Worm (Caenorhabditis elegans) whole organism, late embryonic: ENCODE results near the gene T19D2.3.

Experiments
- K09A11.1 ChIP-seq: sonication (generic microtip); optimal IDR thresholded peaks from 2 replicates; lab custom pipeline; 2017; ENCODE audit warnings: antibody characterized with exemption, mild to moderate bottlenecking, missing genetic modification characterization, missing compliant biosample characterization; ENCODE audit not compliant: insufficient read depth
- nfya-1 ChIP-seq: sonication (generic microtip); optimal IDR thresholded peaks from 2 replicates; lab custom pipeline; 2017; ENCODE audit warnings: missing genetic modification characterization, mild to moderate bottlenecking, missing compliant biosample characterization, antibody characterized with exemption, moderate library complexity
- nhr-232 ChIP-seq: sonication (generic microtip); optimal IDR thresholded peaks from 2 replicates; lab custom pipeline; 2016; ENCODE audit warnings: missing genetic modification characterization, missing compliant biosample characterization
- sox-4 ChIP-seq: sonication (generic microtip); optimal IDR thresholded peaks from 2 replicates; lab custom pipeline; 2017; ENCODE audit warnings: mild to moderate bottlenecking, missing genetic modification characterization, inconsistent platforms, missing compliant biosample characterization

DNA sequence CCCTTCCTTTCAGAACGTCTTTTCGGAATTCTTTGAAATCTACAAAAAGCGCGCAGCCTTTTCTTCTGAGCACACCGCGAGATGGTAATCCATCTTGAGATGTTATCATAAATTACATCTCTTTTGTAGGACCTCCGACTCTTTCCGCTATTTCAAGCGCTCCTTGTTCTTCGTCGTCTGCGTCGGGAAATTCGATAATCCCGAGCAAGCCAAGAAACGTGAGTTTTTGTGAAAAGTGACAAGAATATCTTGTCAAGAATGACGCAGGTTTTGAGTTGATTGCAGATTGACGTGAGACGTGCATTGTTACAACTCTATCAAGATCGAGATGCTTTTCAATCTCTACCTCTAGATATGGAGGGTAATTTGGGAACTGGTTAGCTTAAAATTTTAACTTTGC is 21.3 kb downstream of the T19D2.3 start:
- no peak for TF ChIP-seq K09A11.1
- no peak for TF ChIP-seq nhr-232 (tag; lab: Kevin White, UChicago)
- TF ChIP-seq sox-4 (tag; lab: Kevin White, UChicago) = no peak
- TF ChIP-seq nfya-1 = no peak
